Worm (Caenorhabditis elegans) whole organism, L3 larva: Measurements from ENCODE around the gene zipt-2.2.

ENCODE experiments used
- aly-2 ChIP-seq: fragments of 150-350 bp; optimal IDR thresholded peaks from 2 replicates; lab custom pipeline; 2014; ENCODE audit warnings: missing biosample characterization, missing genetic modification characterization
- egl-27 ChIP-seq: sonication (generic microtip); optimal IDR thresholded peaks from 4 replicates; lab custom pipeline; 2017; ENCODE audit warnings: missing biosample characterization, missing genetic modification reagents, missing genetic modification characterization
- elt-1 ChIP-seq: fragments of 150-350 bp; optimal IDR thresholded peaks from 2 replicates; lab custom pipeline; 2014; ENCODE audit warnings: missing biosample characterization, missing genetic modification characterization
- lin-39 ChIP-seq: fragments of 150-350 bp; optimal IDR thresholded peaks from 2 replicates; lab custom pipeline; 2018; ENCODE audit warnings: missing biosample characterization, missing genetic modification reagents, missing genetic modification characterization
- mdl-1 ChIP-seq: fragments of 150-350 bp; optimal IDR thresholded peaks from 2 replicates; lab custom pipeline; 2014; ENCODE audit warnings: missing biosample characterization, missing genetic modification characterization
- nfya-1 ChIP-seq: sonication (generic microtip); optimal IDR thresholded peaks from 2 replicates; lab custom pipeline; 2017; ENCODE audit warnings: missing genetic modification characterization, mild to moderate bottlenecking, missing compliant biosample characterization, antibody characterized with exemption, moderate library complexity; ENCODE audit not compliant: insufficient read depth
- nhr-12 ChIP-seq: fragments of 150-350 bp; optimal IDR thresholded peaks from 2 replicates; lab custom pipeline; 2014; ENCODE audit warnings: missing biosample characterization, missing genetic modification characterization
- nhr-28 ChIP-seq: fragments of 150-350 bp; optimal IDR thresholded peaks from 2 replicates; lab custom pipeline; 2014; ENCODE audit warnings: missing biosample characterization, missing genetic modification characterization
- nhr-76 ChIP-seq: fragments of 150-350 bp; sonication (generic microtip); optimal IDR thresholded peaks from 5 replicates; lab custom pipeline; 2014; ENCODE audit warnings: missing biosample characterization, missing genetic modification characterization
- unc-62 ChIP-seq: fragments of 150-350 bp; sonication (generic microtip); optimal IDR thresholded peaks from 4 replicates; lab custom pipeline; 2014; ENCODE audit warnings: missing biosample characterization, missing genetic modification reagents, missing genetic modification characterization
- ztf-4 ChIP-seq: fragments of 150-350 bp; optimal IDR thresholded peaks from 2 replicates; lab custom pipeline; 2014; ENCODE audit warnings: missing biosample characterization, missing genetic modification characterization

ce11 chrIV:4284020-4284419, 48.9 kb upstream of the zipt-2.2 start, which contains the start of gene F15E6.6:
- TF ChIP-seq aly-2 (tag; lab: Kevin White, UChicago) (no peak), egl-27 (tag; lab: Kevin White, UChicago) (no peak), unc-62 (GFP tag; lab: Kevin White, UChicago) (no peak), nhr-28 (no peak), nhr-12 (tag; lab: Kevin White, UChicago) (no peak), elt-1 (tag; lab: Kevin White, UChicago) (no peak), mdl-1 (tag; lab: Kevin White, UChicago) (no peak), nhr-76 (tag; lab: Kevin White, UChicago) (no peak), ztf-4 (tag; lab: Kevin White, UChicago) (no peak), lin-39 (tag; lab: Kevin White, UChicago) (no peak), nfya-1 (tag; lab: Kevin White, UChicago) (no peak)
